Worm (Caenorhabditis elegans): ENCODE measurements around the gene F18E9.8.

F18E9.8 gene

ce11 chrX:8580217-8580616, 1.1 kb downstream of the F18E9.8 start, which contains the start of gene F18E9.4:
Gene F18E9.4 (plus strand): TSS chrX:8580517.
- TF ChIP-seq Y53F4B.3 (GFP tag; IDR thresholded peaks at IDR 0.05) (no peak), nhr-90 (tag; optimal IDR thresholded peaks at IDR 0.05) (no peak), ztf-18 (tag; optimal IDR thresholded peaks at IDR 0.05) (no peak), sptf-2 (GFP tag; optimal IDR thresholded peaks at IDR 0.05) (no peak)

- peak; percentile 82 for TF ChIP-seq tbp1 (GFP tag; optimal IDR thresholded peaks at IDR 0.05)
- TF ChIP-seq die-1 (tag; optimal IDR thresholded peaks at IDR 0.05): peak; percentile 7
- peak; percentile 56 for TF ChIP-seq B0261.1 (tag; optimal IDR thresholded peaks at IDR 0.05)
- TF ChIP-seq rpc-1 (optimal IDR thresholded peaks at IDR 0.05): peak; percentile 45
- peak; percentile 69 for TF ChIP-seq rpc-1 (tag; optimal IDR thresholded peaks at IDR 0.05)
These were observed 3.5 kb downstream of the F18E9.8 start for ce11 chrX:8577824-8578223.

- TF ChIP-seq lsl-1 (GFP tag; optimal IDR thresholded peaks at IDR 0.05): no peak
- TF ChIP-seq T26A5.8 (tag; optimal IDR thresholded peaks at IDR 0.05): no peak
- no peak for TF ChIP-seq dox-1 (GFP tag; IDR thresholded peaks at IDR 0.05)
- no peak for TF ChIP-seq egrh-3 (GFP tag; IDR thresholded peaks at IDR 0.05)
- no peak for TF ChIP-seq sea-2 (GFP tag; IDR thresholded peaks at IDR 0.05)
- no peak for TF ChIP-seq ztf-26 (tag; optimal IDR thresholded peaks at IDR 0.05)
- no peak for TF ChIP-seq xnd-1 (tag; optimal IDR thresholded peaks at IDR 0.05)
- TF ChIP-seq Y95B8A.8 (GFP tag; IDR thresholded peaks at IDR 0.05): no peak
- TF ChIP-seq Y79H2A.3 (GFP tag; conservative IDR thresholded peaks at IDR 0.05): no peak
- TF ChIP-seq lir-1 (GFP tag; conservative IDR thresholded peaks at IDR 0.05): no peak
- TF ChIP-seq lin-40 (tag; optimal IDR thresholded peaks at IDR 0.05): no peak
- no peak for TF ChIP-seq ceh-27 (GFP tag; optimal IDR thresholded peaks at IDR 0.05)
- no peak for TF ChIP-seq snpc-1.1 (tag; optimal IDR thresholded peaks at IDR 0.05; ENCODE audit: insufficient read depth)
- no peak for TF ChIP-seq gei-17 (GFP tag; optimal IDR thresholded peaks at IDR 0.05)
- TF ChIP-seq hlh-26 (GFP tag; conservative IDR thresholded peaks at IDR 0.05): no peak
- no peak for TF ChIP-seq snpc-3.4 (tag; optimal IDR thresholded peaks at IDR 0.05)
- no peak for TF ChIP-seq die-1 (tag; optimal IDR thresholded peaks at IDR 0.05)
- TF ChIP-seq hrde-1 (tag; optimal IDR thresholded peaks at IDR 0.05; ENCODE audit: borderline replicate concordance): no peak
- no peak for TF ChIP-seq snpc-1.3 (tag; optimal IDR thresholded peaks at IDR 0.05; ENCODE audit: insufficient read depth)
- no peak for TF ChIP-seq mes-4 (tag; optimal IDR thresholded peaks at IDR 0.05)
These were observed 10.3 kb downstream of the F18E9.8 start, which contains the start of gene jmjd-3.1 for ce11 chrX:8570997-8571517. Gene jmjd-3.1 (plus strand): TSS chrX:8571047.

ce11 chrX:8569159-8569558, 12.2 kb downstream of the F18E9.8 start:
- 0 out of 2 replicates have a peak, but pooled peaks have one; percentile 15 for TF ChIP-seq zfh-2 (GFP tag; conservative IDR thresholded peaks at IDR 0.05)
- TF ChIP-seq ceh-27 (GFP tag; optimal IDR thresholded peaks at IDR 0.05): peak; percentile 26
- no peak for TF ChIP-seq ekl-4 (GFP tag; IDR thresholded peaks at IDR 0.05)

DNA sequence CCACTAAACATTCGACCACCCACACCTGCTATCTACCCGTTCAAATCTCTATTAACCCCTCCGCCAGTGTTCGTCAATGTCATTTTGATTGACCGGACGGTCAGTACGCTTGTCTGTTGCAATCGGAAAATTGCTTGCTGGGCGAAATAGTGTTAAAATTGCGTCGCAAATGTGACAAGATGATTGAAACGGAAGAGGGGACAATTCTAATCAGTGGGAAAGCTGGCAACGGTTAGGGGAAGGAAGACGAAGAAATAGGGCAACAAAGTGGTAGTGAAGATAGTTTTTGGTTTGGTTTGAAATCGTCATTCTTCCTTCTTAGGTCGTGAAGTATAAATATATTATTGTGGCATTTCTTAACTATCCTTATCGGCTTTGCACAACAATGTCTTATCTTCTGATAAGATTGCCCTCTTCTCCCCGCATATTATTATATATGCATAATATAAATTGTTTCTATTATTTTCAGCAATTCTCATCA, 12.9 kb downstream of the F18E9.8 start:
- TF ChIP-seq Y67H2A.10 (GFP tag; conservative IDR thresholded peaks at IDR 0.05) (no peak), egrh-3 (GFP tag; IDR thresholded peaks at IDR 0.05) (no peak), F52B5.7 (tag; optimal IDR thresholded peaks at IDR 0.05) (no peak), tbp1 (GFP tag; optimal IDR thresholded peaks at IDR 0.05) (no peak), ets-4 (GFP tag; optimal IDR thresholded peaks at IDR 0.05) (peak; percentile 78), ccch-3 (GFP tag; optimal IDR thresholded peaks at IDR 0.05) (no peak), mel-28 (tag; optimal IDR thresholded peaks at IDR 0.05; ENCODE audit: borderline replicate concordance) (no peak), ceh-58 (GFP tag; IDR thresholded peaks at IDR 0.05) (no peak), ztf-18 (tag; optimal IDR thresholded peaks at IDR 0.05) (no peak), egl-18 (GFP tag; IDR thresholded peaks at IDR 0.05) (no peak), lin-35 (GFP tag; optimal IDR thresholded peaks at IDR 0.05) (no peak), F39B2.1 (GFP tag; IDR thresholded peaks at IDR 0.05) (no peak), F33H1.4 (GFP tag; IDR thresholded peaks at IDR 0.05) (no peak), lsy-27 (tag; optimal IDR thresholded peaks at IDR 0.05; ENCODE audit: borderline replicate concordance, insufficient read depth) (no peak), atf-7 (tag; optimal IDR thresholded peaks at IDR 0.05) (peak; percentile 4)

All from whole organism, young adult.